Worm (Caenorhabditis elegans) whole organism, midembryonic: ENCODE measurements around the gene tag-297.

Experiments used
- ref-1 ChIP-seq: fragments of 200-800 bp; sonication (Bioruptor generic); conservative IDR thresholded peaks from 2 replicates; pipeline ENCODE4 v1.3.6; 2022; ENCODE audit warnings: missing genetic modification reagents, missing genetic modification characterization, missing compliant biosample characterization
- ztf-23 ChIP-seq: fragments of 200-800 bp; sonication (Bioruptor generic); IDR thresholded peaks from 2 replicates; pipeline ENCODE4 v1.3.6; 2022; ENCODE audit warnings: missing genetic modification reagents, missing genetic modification characterization, missing compliant biosample characterization

DNA sequence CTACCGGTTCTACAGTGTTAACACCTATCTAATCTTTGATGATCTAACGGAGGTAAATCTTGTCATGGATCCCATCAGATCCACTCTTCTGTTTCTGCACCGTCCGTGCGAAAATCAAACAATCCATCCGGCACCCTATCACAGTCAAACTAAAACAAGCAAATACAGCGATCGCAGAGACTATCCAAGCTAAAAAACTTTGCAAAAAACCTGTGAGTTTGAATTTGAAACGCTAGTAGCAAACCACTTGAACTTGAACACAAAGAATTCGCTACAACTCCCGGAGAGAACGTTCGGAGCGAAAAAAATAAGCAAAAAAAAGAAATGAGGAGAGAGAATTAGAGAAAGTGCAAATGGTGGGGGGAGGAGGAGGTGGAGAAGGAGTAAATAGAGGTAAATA, 41.2 kb downstream of the tag-297 start:
- TF ChIP-seq ztf-23 (GFP tag; lab: Robert Waterston, UW) (no peak), ref-1 (GFP tag; lab: Robert Waterston, UW) (no peak)
